Worm (Caenorhabditis elegans): Measurements from ENCODE around the gene nlp-2.
A peak's percentile ranks its signal among the peaks of the same experiment; 100 is the strongest.

DNA sequence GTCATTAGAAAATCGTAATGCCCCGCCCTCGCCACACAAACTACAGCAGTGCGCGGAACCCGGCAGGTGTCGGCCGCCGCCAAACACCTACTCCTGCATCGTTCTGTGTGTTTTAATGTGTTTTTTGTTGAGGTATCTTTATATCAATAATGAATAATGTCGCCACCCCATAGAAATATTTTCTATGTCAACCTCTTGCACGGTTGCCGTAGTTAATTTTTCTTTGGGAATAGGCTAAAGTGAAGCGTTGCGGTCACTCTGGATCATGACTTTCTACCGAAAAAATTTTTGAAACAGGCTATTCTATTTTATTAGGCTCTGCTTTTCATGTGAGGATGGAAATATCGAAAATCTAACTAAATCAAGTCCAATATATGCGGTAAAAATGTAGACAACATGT is 15.7 kb downstream of the nlp-2 start:
- no peak for TF ChIP-seq mml-1 (tag; optimal IDR thresholded peaks at IDR 0.05)
- peak; percentile 17 for TF ChIP-seq pha-4 (tag; optimal IDR thresholded peaks at IDR 0.05)
- TF ChIP-seq fkh-2 (tag; optimal IDR thresholded peaks at IDR 0.05) = no peak
- TF ChIP-seq nhr-77 (tag; optimal IDR thresholded peaks at IDR 0.05) = no peak
- TF ChIP-seq nhr-12 (tag; optimal IDR thresholded peaks at IDR 0.05) = no peak
- TF ChIP-seq nhr-237 (tag; optimal IDR thresholded peaks at IDR 0.05) = no peak
- TF ChIP-seq zag-1 (tag; optimal IDR thresholded peaks at IDR 0.05) = no peak
- no peak for TF ChIP-seq ZK546.5 (tag; optimal IDR thresholded peaks at IDR 0.05)

Data from whole organism, L3 larva.